Worm (Caenorhabditis elegans) whole organism, young adult: ENCODE results near the gene F36H5.8.

Experiments used
- dox-1 ChIP-seq: fragments of 200-800 bp; sonication (Bioruptor generic); IDR thresholded peaks from 2 replicates; pipeline ENCODE4 v1.3.6; 2022; ENCODE audit warnings: missing genetic modification reagents, missing genetic modification characterization, missing compliant biosample characterization
- dpl-1 ChIP-seq: fragments of 150-350 bp; optimal IDR thresholded peaks from 2 replicates; lab custom pipeline; 2014; ENCODE audit warnings: missing biosample characterization, missing genetic modification reagents, missing genetic modification characterization
- lir-1 ChIP-seq: fragments of 200-800 bp; sonication (Bioruptor generic); conservative IDR thresholded peaks from 2 replicates; pipeline ENCODE4 v1.3.6; 2022; ENCODE audit warnings: missing genetic modification reagents, missing genetic modification characterization, missing compliant biosample characterization
- nfya-1 ChIP-seq: sonication (generic microtip); optimal IDR thresholded peaks from 2 replicates; lab custom pipeline; 2017; ENCODE audit warnings: antibody characterized with exemption, missing compliant biosample characterization, missing genetic modification characterization, borderline replicate concordance; ENCODE audit not compliant: insufficient read depth
- nhr-80 ChIP-seq: sonication (generic microtip); optimal IDR thresholded peaks from 2 replicates; lab custom pipeline; 2016; ENCODE audit warnings: missing genetic modification characterization, missing compliant biosample characterization
- unc-62 ChIP-seq: fragments of 150-350 bp; optimal IDR thresholded peaks from 2 replicates; lab custom pipeline; 2014; ENCODE audit warnings: missing biosample characterization, missing genetic modification reagents, missing genetic modification characterization
- ztf-18 ChIP-seq: sonication (generic microtip); optimal IDR thresholded peaks from 2 replicates; lab custom pipeline; 2016; ENCODE audit warnings: missing genotype, mild to moderate bottlenecking, missing genetic modification characterization, missing compliant biosample characterization

ce11 chrII:1735145-1735544 lies 15.3 kb downstream of the F36H5.8 start:
- no peak for TF ChIP-seq nhr-80 (tag; lab: Kevin White, UChicago)
- TF ChIP-seq dox-1 (GFP tag; lab: Robert Waterston, UW), result no peak
- TF ChIP-seq nfya-1 (tag; lab: Kevin White, UChicago), result no peak
- no peak for TF ChIP-seq ztf-18 (tag; lab: Kevin White, UChicago)
- TF ChIP-seq dpl-1 (GFP tag; lab: Kevin White, UChicago), result no peak
- no peak for TF ChIP-seq unc-62 (GFP tag; lab: Kevin White, UChicago)
- TF ChIP-seq lir-1 (GFP tag; lab: Robert Waterston, UW), result no peak
